Worm (Caenorhabditis elegans): ENCODE measurements around the gene F41E6.5.

The F41E6.5 gene

ce11 chrV:8606099-8606696 is 2.9 kb downstream of the F41E6.5 start, which contains the start of gene vps-60 (continued):
- TF ChIP-seq attf-6 (GFP tag; IDR thresholded peaks at IDR 0.05): no peak
- TF ChIP-seq F57C9.4 (tag; optimal IDR thresholded peaks at IDR 0.05): no peak
- no peak; the same call in 1 of the 2 replicates for TF ChIP-seq Y79H2A.3 (GFP tag; conservative IDR thresholded peaks at IDR 0.05)
- no peak for TF ChIP-seq F10E7.11 (tag; optimal IDR thresholded peaks at IDR 0.05)
- peak; percentile 70 for TF ChIP-seq tbp1 (GFP tag; optimal IDR thresholded peaks at IDR 0.05)
- TF ChIP-seq pha-4 (tag; optimal IDR thresholded peaks at IDR 0.05): peak; percentile 82
- peak; percentile 63 for TF ChIP-seq D2030.7 (GFP tag; IDR thresholded peaks at IDR 0.05)
- peak; percentile 73 for TF ChIP-seq cebp-1 (GFP tag; IDR thresholded peaks at IDR 0.05)
- TF ChIP-seq cebp-1 (tag; optimal IDR thresholded peaks at IDR 0.05): peak; percentile 92
- peak; percentile 78; the same call in 1 of the 2 replicates for TF ChIP-seq pbrm-1 (GFP tag; IDR thresholded peaks at IDR 0.05)
- TF ChIP-seq ztf-26 (tag; optimal IDR thresholded peaks at IDR 0.05): peak; percentile 90
- TF ChIP-seq lin-54 (GFP tag; optimal IDR thresholded peaks at IDR 0.05): peak; percentile 73
- TF ChIP-seq bed-1 (GFP tag; IDR thresholded peaks at IDR 0.05): no peak
- TF ChIP-seq tlf-1 (GFP tag; optimal IDR thresholded peaks at IDR 0.05): peak; percentile 80
- peak; percentile 91 for TF ChIP-seq lin-40 (tag; optimal IDR thresholded peaks at IDR 0.05)
- TF ChIP-seq F49E8.2 (tag; optimal IDR thresholded peaks at IDR 0.05; ENCODE audit: insufficient read depth): peak; percentile 61
- peak; percentile 92 for TF ChIP-seq K12H6.12 (tag; optimal IDR thresholded peaks at IDR 0.05)
- peak; percentile 85 for TF ChIP-seq B0336.3 (GFP tag; IDR thresholded peaks at IDR 0.05)
- TF ChIP-seq athp-1 (tag; optimal IDR thresholded peaks at IDR 0.05): peak; percentile 81
- peak; percentile 20 for TF ChIP-seq repo-1 (tag; optimal IDR thresholded peaks at IDR 0.05)
- TF ChIP-seq F22D6.2 (tag; optimal IDR thresholded peaks at IDR 0.05): peak; percentile 21
- peak; percentile 49 for TF ChIP-seq snpc-4 (GFP tag; optimal IDR thresholded peaks at IDR 0.05)
- TF ChIP-seq snpc-4 (tag; optimal IDR thresholded peaks at IDR 0.05): peak; percentile 69 to 80 (median 76)
- no peak for TF ChIP-seq aptf-3 (GFP tag; IDR thresholded peaks at IDR 0.05)
- TF ChIP-seq ama-1 (optimal IDR thresholded peaks at IDR 0.05): no peak
- TF ChIP-seq ama-1 (GFP tag; optimal IDR thresholded peaks at IDR 0.05): peak in 1 of 2 experiments; percentile 11
- peak; percentile 88 for TF ChIP-seq ekl-4 (GFP tag; IDR thresholded peaks at IDR 0.05)
- TF ChIP-seq ZK185.1 (tag; optimal IDR thresholded peaks at IDR 0.05; ENCODE audit: poor library complexity, severe bottlenecking): peak; percentile 21
- TF ChIP-seq hmg-1.2 (GFP tag; IDR thresholded peaks at IDR 0.05): peak; percentile 77
- TF ChIP-seq ztf-22 (GFP tag; optimal IDR thresholded peaks at IDR 0.05): peak; percentile 63
- peak; percentile 14 for TF ChIP-seq unc-130 (GFP tag; optimal IDR thresholded peaks at IDR 0.05)
- TF ChIP-seq ztf-18 (tag; optimal IDR thresholded peaks at IDR 0.05): peak; percentile 68
- TF ChIP-seq madf-3 (GFP tag; IDR thresholded peaks at IDR 0.05): peak; percentile 99
- peak; percentile 57; the same call in 1 of the 2 replicates for TF ChIP-seq ceh-100 (GFP tag; IDR thresholded peaks at IDR 0.05)
- TF ChIP-seq Y53F4B.3 (GFP tag; IDR thresholded peaks at IDR 0.05): no peak
- no peak for TF ChIP-seq mes-4 (tag; optimal IDR thresholded peaks at IDR 0.05)
- peak; percentile 89 for TF ChIP-seq dox-1 (GFP tag; IDR thresholded peaks at IDR 0.05)
- TF ChIP-seq ceh-91 (GFP tag; IDR thresholded peaks at IDR 0.05): peak; percentile 75
- no peak for TF ChIP-seq nhr-179 (tag; optimal IDR thresholded peaks at IDR 0.05)
- TF ChIP-seq nhr-90 (tag; optimal IDR thresholded peaks at IDR 0.05): peak; percentile 48
- TF ChIP-seq F39B2.1 (GFP tag; IDR thresholded peaks at IDR 0.05): no peak
- TF ChIP-seq lin-35 (GFP tag; optimal IDR thresholded peaks at IDR 0.05): peak; percentile 8 to 77 (median 10)
- TF ChIP-seq egl-44 (GFP tag; IDR thresholded peaks at IDR 0.05): peak; percentile 77
- TF ChIP-seq nfyb-1 (GFP tag; IDR thresholded peaks at IDR 0.05): peak; percentile 78
- peak; percentile 2 for TF ChIP-seq ztf-3 (GFP tag; optimal IDR thresholded peaks at IDR 0.05)
- peak; percentile 51 for TF ChIP-seq F23B12.7 (tag; optimal IDR thresholded peaks at IDR 0.05; ENCODE audit: insufficient read depth)
- peak; percentile 71; the same call in 1 of the 2 replicates for TF ChIP-seq C06A6.2 (GFP tag; conservative IDR thresholded peaks at IDR 0.05)
- peak; percentile 50; the same call in 1 of the 2 replicates for TF ChIP-seq attf-3 (GFP tag; conservative IDR thresholded peaks at IDR 0.05)
- TF ChIP-seq ets-4 (GFP tag; optimal IDR thresholded peaks at IDR 0.05): no peak
